Worm (Caenorhabditis elegans) whole organism, L4 larva: ENCODE results near the gene txt-2.

Source experiments
- ZK337.2 ChIP-seq: fragments of 200-800 bp; sonication (Bioruptor generic); IDR thresholded peaks from 2 replicates; pipeline ENCODE4 v1.3.6; 2022; ENCODE audit warnings: missing genetic modification reagents, missing genetic modification characterization, missing compliant biosample characterization
- ceh-62 ChIP-seq: sonication (generic microtip); optimal IDR thresholded peaks from 2 replicates; lab custom pipeline; 2017; ENCODE audit warnings: missing biosample characterization, missing genetic modification characterization
- dmd-9 ChIP-seq: fragments of 200-800 bp; sonication (Bioruptor generic); IDR thresholded peaks from 2 replicates; pipeline ENCODE4 v1.3.6; 2022; ENCODE audit warnings: missing genetic modification reagents, missing genetic modification characterization, missing compliant biosample characterization
- dpl-1 ChIP-seq: fragments of 150-350 bp; optimal IDR thresholded peaks from 2 replicates; lab custom pipeline; 2014; ENCODE audit warnings: missing biosample characterization, missing genetic modification reagents, missing genetic modification characterization
- jun-1 ChIP-seq: fragments of 150-350 bp; optimal IDR thresholded peaks from 2 replicates; lab custom pipeline; 2014; ENCODE audit warnings: missing biosample characterization, missing genetic modification reagents, missing genetic modification characterization
- lin-15B ChIP-seq: fragments of 150-350 bp; sonication (generic microtip); optimal IDR thresholded peaks from 3 replicates; lab custom pipeline; 2014; ENCODE audit warnings: missing biosample characterization, missing genetic modification characterization
- nhr-237 ChIP-seq: sonication (generic microtip); optimal IDR thresholded peaks from 2 replicates; lab custom pipeline; 2017; ENCODE audit warnings: missing biosample characterization, missing genetic modification characterization
- nhr-42 ChIP-seq: fragments of 200-800 bp; sonication (Bioruptor generic); IDR thresholded peaks from 2 replicates; pipeline ENCODE4 v1.3.6; 2022; ENCODE audit warnings: missing genetic modification characterization, missing compliant biosample characterization
- pha-4 ChIP-seq, 2 experiments: fragments of 150-350 bp in 1 of 2; fragments of 200-800 bp in 1 of 2; sonication (Bioruptor generic) in 1 of 2; IDR thresholded peaks in 1 of 2; optimal IDR thresholded peaks in 1 of 2; 2 replicates each; pipeline versions ENCODE4 v1.3.6 to Lab custom; 2014 to 2022; ENCODE audit warnings: missing genetic modification characterization in 2 of 2, missing genetic modification reagents in 2 of 2, missing biosample characterization in 1 of 2, missing compliant biosample characterization in 1 of 2
- php-3 ChIP-seq: fragments of 200-800 bp; sonication (Bioruptor generic); IDR thresholded peaks from 2 replicates; pipeline ENCODE4 v1.3.6; 2022; ENCODE audit warnings: missing genetic modification reagents, missing genetic modification characterization, missing compliant biosample characterization
- unc-62 ChIP-seq, 3 experiments: fragments of 150-350 bp in 1 of 3; sonication (generic microtip); optimal IDR thresholded peaks in 2 of 3; peaks in 1 of 3; 1 replicate in 1 of 3; 2 replicates in 2 of 3; lab custom pipeline; 2014 to 2017; ENCODE audit warnings: missing biosample characterization in 3 of 3, missing genetic modification characterization in 3 of 3, missing genetic modification reagents in 3 of 3, missing genotype in 1 of 3
- zag-1 ChIP-seq: fragments of 150-350 bp; optimal IDR thresholded peaks from 2 replicates; lab custom pipeline; 2014; ENCODE audit warnings: missing biosample characterization, missing genetic modification characterization
- zip-2 ChIP-seq: fragments of 150-350 bp; optimal IDR thresholded peaks from 2 replicates; lab custom pipeline; 2014; ENCODE audit warnings: missing biosample characterization, missing genetic modification characterization
- ztf-11 ChIP-seq: fragments of 150-350 bp; optimal IDR thresholded peaks from 2 replicates; lab custom pipeline; 2014; ENCODE audit warnings: missing biosample characterization, missing genetic modification characterization

DNA sequence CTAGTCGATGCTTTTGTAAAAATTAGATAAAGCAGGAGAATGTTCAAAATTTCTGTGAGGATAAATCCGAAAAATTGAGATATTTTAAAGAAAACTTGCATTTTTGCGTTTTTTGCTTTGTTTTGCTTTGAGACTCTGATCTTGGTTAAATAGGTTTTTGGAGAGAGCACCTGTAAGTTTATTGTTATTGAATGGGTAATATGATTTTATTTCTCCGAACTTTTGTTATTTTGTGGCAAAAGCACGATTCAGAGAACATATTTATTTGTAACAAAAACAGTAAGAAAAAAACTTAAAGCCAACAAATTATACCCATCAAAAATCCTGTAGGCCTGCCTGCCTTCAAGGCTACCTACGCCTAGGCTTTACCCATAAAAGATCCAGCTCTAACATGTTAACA, 14.3 kb upstream of the txt-2 start, which contains the start of gene str-121:
- no peak for TF ChIP-seq jun-1
- no peak for TF ChIP-seq pha-4 (GFP tag; IDR thresholded peaks at IDR 0.05; lab: Robert Waterston, UW)
- TF ChIP-seq pha-4 (tag; optimal IDR thresholded peaks at IDR 0.05; lab: Kevin White, UChicago), result no peak
- TF ChIP-seq unc-62 (GFP tag; optimal IDR thresholded peaks at IDR 0.05 in 1 of 2; lab: Kevin White, UChicago), result peak in 1 of 2 experiments; percentile 0
- no peak for TF ChIP-seq unc-62 (tag; optimal IDR thresholded peaks at IDR 0.05; lab: Kevin White, UChicago)
- no peak for TF ChIP-seq nhr-237
- TF ChIP-seq zag-1, result no peak
- no peak for TF ChIP-seq dmd-9 (GFP tag; lab: Robert Waterston, UW)
- no peak for TF ChIP-seq zip-2
- TF ChIP-seq ZK337.2, result no peak
- no peak for TF ChIP-seq lin-15B
- TF ChIP-seq nhr-42 (GFP tag; lab: Robert Waterston, UW), result no peak
- no peak for TF ChIP-seq dpl-1 (GFP tag; lab: Kevin White, UChicago)
- no peak for TF ChIP-seq ceh-62 (tag; lab: Kevin White, UChicago)
- TF ChIP-seq php-3 (GFP tag; lab: Robert Waterston, UW), result no peak
- no peak for TF ChIP-seq ztf-11 (tag; lab: Kevin White, UChicago)
